Fruit fly (Drosophila melanogaster) whole organism, embryonic: ENCODE data around the gene Uxt.

Source experiments
- Bgb ChIP-seq: fragments of 200-800 bp; sonication (Bioruptor generic); IDR thresholded peaks from 2 replicates; pipeline ENCODE4 v1.3.6; 2022; ENCODE audit warnings: missing biosample characterization, missing genetic modification characterization; ENCODE audit not compliant: partially characterized antibody
- CG10366 ChIP-seq: fragments of 200-800 bp; sonication (Bioruptor generic); IDR thresholded peaks from 2 replicates; pipeline ENCODE4 v1.3.6; 2022; ENCODE audit warnings: missing biosample characterization, missing genetic modification characterization
- CG11085 ChIP-seq: fragments of 200-800 bp; sonication (Bioruptor generic); IDR thresholded peaks from 2 replicates; pipeline ENCODE4 v1.3.6; 2022; ENCODE audit warnings: missing biosample characterization, missing genetic modification characterization
- CG11247 ChIP-seq: fragments of 200-800 bp; sonication (Bioruptor generic); IDR thresholded peaks from 2 replicates; pipeline ENCODE4 v1.3.6; 2022; ENCODE audit warnings: missing biosample characterization, missing genetic modification characterization
- CG13424 ChIP-seq: fragments of 200-800 bp; sonication (Bioruptor generic); optimal IDR thresholded peaks from 2 replicates; lab custom pipeline; 2019; ENCODE audit warnings: missing biosample characterization, mild to moderate bottlenecking, missing genetic modification characterization, moderate library complexity
- CG1647 ChIP-seq: fragments of 200-800 bp; sonication (Bioruptor generic); optimal IDR thresholded peaks from 3 replicates; lab custom pipeline; 2016; ENCODE audit warnings: missing biosample characterization, missing genetic modification characterization
- CG16863 ChIP-seq: fragments of 200-800 bp; sonication (Bioruptor generic); optimal IDR thresholded peaks from 3 replicates; lab custom pipeline; 2016; ENCODE audit warnings: missing biosample characterization, missing genetic modification characterization
- CG17186 ChIP-seq: fragments of 200-800 bp; sonication (Bioruptor generic); optimal IDR thresholded peaks from 3 replicates; lab custom pipeline; 2017; ENCODE audit warnings: missing biosample characterization, missing genetic modification reagents, missing genetic modification characterization
- CG17912 ChIP-seq: fragments of 200-800 bp; sonication (Bioruptor generic); optimal IDR thresholded peaks from 2 replicates; lab custom pipeline; 2018; ENCODE audit warnings: missing biosample characterization, mild to moderate bottlenecking, missing genetic modification characterization
- CG30020 ChIP-seq: fragments of 200-800 bp; optimal IDR thresholded peaks from 2 replicates; lab custom pipeline; 2019; ENCODE audit warnings: missing biosample characterization, mild to moderate bottlenecking, missing genetic modification characterization, moderate library complexity
- CG3065 ChIP-seq: fragments of 200-800 bp; sonication (Bioruptor generic); optimal IDR thresholded peaks from 2 replicates; lab custom pipeline; 2016; ENCODE audit warnings: missing biosample characterization, missing genetic modification characterization
- CG43689 ChIP-seq: fragments of 200-800 bp; sonication (Bioruptor generic); IDR thresholded peaks from 2 replicates; pipeline ENCODE4 v1.3.6; 2022; ENCODE audit warnings: missing biosample characterization, missing genetic modification characterization
- CG8089 ChIP-seq: fragments of 200-800 bp; sonication (Bioruptor generic); optimal IDR thresholded peaks from 3 replicates; lab custom pipeline; 2016; ENCODE audit warnings: missing biosample characterization, missing genetic modification characterization
- CG8765 ChIP-seq: fragments of 200-800 bp; sonication (Bioruptor generic); IDR thresholded peaks from 2 replicates; pipeline ENCODE4 v1.3.6; 2022; ENCODE audit warnings: missing biosample characterization, missing genetic modification characterization
- Dll ChIP-seq: fragments of 200-800 bp; sonication (Bioruptor generic); IDR thresholded peaks from 4 replicates; pipeline ENCODE4 v1.3.6; 2022; ENCODE audit warnings: missing biosample characterization, missing genetic modification characterization; ENCODE audit not compliant: partially characterized antibody
- ERR ChIP-seq: fragments of 200-800 bp; sonication (Bioruptor generic); optimal IDR thresholded peaks from 2 replicates; lab custom pipeline; 2016; ENCODE audit warnings: missing biosample characterization, missing genetic modification characterization
- Gug ChIP-seq: fragments of 200-800 bp; sonication (Bioruptor generic); IDR thresholded peaks from 4 replicates; pipeline ENCODE4 v1.3.6; 2022; ENCODE audit warnings: missing biosample characterization, missing genetic modification characterization
- HLH3B ChIP-seq: fragments of 200-800 bp; sonication (Bioruptor generic); IDR thresholded peaks from 2 replicates; pipeline ENCODE4 v1.3.6; 2022; ENCODE audit warnings: missing biosample characterization, missing genetic modification characterization
- HLH4C ChIP-seq: fragments of 200-800 bp; sonication (Bioruptor generic); IDR thresholded peaks from 3 replicates; pipeline ENCODE4 v1.3.6; 2022; ENCODE audit warnings: missing biosample characterization, missing genetic modification characterization; ENCODE audit not compliant: partially characterized antibody
- HmgD ChIP-seq: fragments of 200-800 bp; sonication (Bioruptor generic); optimal IDR thresholded peaks from 3 replicates; lab custom pipeline; 2016; ENCODE audit warnings: missing biosample characterization, missing genetic modification characterization
- Hr3 ChIP-seq: fragments of 200-800 bp; sonication (Bioruptor generic); optimal IDR thresholded peaks from 3 replicates; lab custom pipeline; 2016; ENCODE audit warnings: missing biosample characterization, missing genetic modification characterization
- Kr ChIP-seq: fragments of 200-800 bp; sonication (Bioruptor generic); optimal IDR thresholded peaks from 2 replicates; lab custom pipeline; 2017; ENCODE audit warnings: missing biosample characterization, mild to moderate bottlenecking, missing genetic modification characterization
- MTF-1 ChIP-seq: fragments of 200-800 bp; sonication (Bioruptor generic); optimal IDR thresholded peaks from 2 replicates; lab custom pipeline; 2018; ENCODE audit warnings: missing biosample characterization, mild to moderate bottlenecking, missing genetic modification characterization, borderline replicate concordance
- NC2α ChIP-seq: fragments of 200-800 bp; sonication (Bioruptor generic); optimal IDR thresholded peaks from 2 replicates; lab custom pipeline; 2016; ENCODE audit warnings: missing biosample characterization, missing genetic modification characterization
- Nf-YC ChIP-seq: fragments of 200-800 bp; optimal IDR thresholded peaks from 3 replicates; lab custom pipeline; 2019; ENCODE audit warnings: missing biosample characterization, mild to moderate bottlenecking, missing genetic modification characterization, moderate library complexity
- NfI ChIP-seq: fragments of 200-800 bp; sonication (Bioruptor generic); optimal IDR thresholded peaks from 3 replicates; lab custom pipeline; 2018; ENCODE audit warnings: missing biosample characterization, mild to moderate bottlenecking, missing genetic modification characterization, moderate library complexity
- Taf1 ChIP-seq: fragments of 200-800 bp; sonication (Bioruptor generic); IDR thresholded peaks from 2 replicates; pipeline ENCODE4 v1.3.6; 2022; ENCODE audit warnings: missing biosample characterization, missing genetic modification characterization
- abd-A ChIP-seq: fragments of 200-800 bp; sonication (Bioruptor generic); optimal IDR thresholded peaks from 3 replicates; lab custom pipeline; 2019; ENCODE audit warnings: missing biosample characterization, mild to moderate bottlenecking, missing genetic modification characterization, moderate library complexity
- btn ChIP-seq: fragments of 200-800 bp; sonication (Bioruptor generic); optimal IDR thresholded peaks from 2 replicates; lab custom pipeline; 2016; ENCODE audit warnings: missing biosample characterization, missing genetic modification characterization
- cas ChIP-seq: fragments of 200-800 bp; sonication (Bioruptor generic); IDR thresholded peaks from 2 replicates; pipeline ENCODE4 v1.3.6; 2022; ENCODE audit warnings: missing biosample characterization, missing genetic modification characterization
- crc ChIP-seq: fragments of 200-800 bp; sonication (Bioruptor generic); optimal IDR thresholded peaks from 2 replicates; lab custom pipeline; 2016; ENCODE audit warnings: missing biosample characterization, missing genetic modification characterization
- da ChIP-seq: fragments of 200-800 bp; sonication (Bioruptor generic); optimal IDR thresholded peaks from 2 replicates; lab custom pipeline; 2016; ENCODE audit warnings: missing biosample characterization, missing genetic modification characterization
- eve ChIP-seq, 2 experiments: fragments of >200 bp; optimal IDR thresholded peaks; 2 replicates each; lab custom pipeline; 2017; ENCODE audit warnings: missing biosample characterization in 2 of 2, missing genetic modification characterization in 2 of 2
- ftz-f1 ChIP-seq: fragments of 200-800 bp; sonication (Bioruptor generic); optimal IDR thresholded peaks from 2 replicates; lab custom pipeline; 2016; ENCODE audit warnings: missing biosample characterization, missing genetic modification characterization
- grn ChIP-seq: fragments of 200-800 bp; sonication (Bioruptor generic); optimal IDR thresholded peaks from 3 replicates; lab custom pipeline; 2017; ENCODE audit warnings: missing biosample characterization, missing genetic modification characterization
- gt ChIP-seq: fragments of 200-800 bp; sonication (Bioruptor generic); IDR thresholded peaks from 2 replicates; pipeline ENCODE4 v1.3.6; 2022; ENCODE audit warnings: missing biosample characterization, missing genetic modification characterization
- hbn ChIP-seq: fragments of 200-800 bp; sonication (Bioruptor generic); IDR thresholded peaks from 2 replicates; pipeline ENCODE4 v1.3.6; 2022; ENCODE audit warnings: missing biosample characterization, missing genetic modification characterization; ENCODE audit not compliant: partially characterized antibody
- jing ChIP-seq: fragments of 200-800 bp; sonication (Bioruptor generic); optimal IDR thresholded peaks from 2 replicates; lab custom pipeline; 2018; ENCODE audit warnings: missing biosample characterization, mild to moderate bottlenecking, missing genetic modification characterization
- oc ChIP-seq: fragments of 200-800 bp; sonication (Bioruptor generic); optimal IDR thresholded peaks from 2 replicates; lab custom pipeline; 2018; ENCODE audit warnings: missing biosample characterization, mild to moderate bottlenecking, missing genetic modification characterization, moderate library complexity
- odd ChIP-seq: fragments of 200-800 bp; sonication (Bioruptor generic); optimal IDR thresholded peaks from 2 replicates; lab custom pipeline; 2017; ENCODE audit warnings: missing biosample characterization, mild to moderate bottlenecking, missing genetic modification characterization
- ro ChIP-seq: fragments of 200-800 bp; sonication (Bioruptor generic); IDR thresholded peaks from 2 replicates; pipeline ENCODE4 v1.3.6; 2022; ENCODE audit warnings: missing biosample characterization, missing genetic modification characterization
- sd ChIP-seq: fragments of 200-800 bp; sonication (Bioruptor generic); optimal IDR thresholded peaks from 3 replicates; lab custom pipeline; 2018; ENCODE audit warnings: missing biosample characterization, mild to moderate bottlenecking, missing genetic modification characterization, moderate library complexity
- slbo ChIP-seq: fragments of 200-800 bp; sonication (Bioruptor generic); IDR thresholded peaks from 2 replicates; pipeline ENCODE4 v1.3.6; 2022; ENCODE audit warnings: missing biosample characterization, missing genetic modification characterization
- so ChIP-seq: fragments of 200-800 bp; sonication (Bioruptor generic); IDR thresholded peaks from 3 replicates; pipeline ENCODE4 v1.3.6; 2022; ENCODE audit warnings: missing biosample characterization, missing genetic modification characterization
- sob ChIP-seq: fragments of 200-800 bp; sonication (Bioruptor generic); IDR thresholded peaks from 2 replicates; pipeline ENCODE4 v1.3.6; 2022; ENCODE audit warnings: missing biosample characterization, missing genetic modification characterization
- tap ChIP-seq: fragments of 200-800 bp; optimal IDR thresholded peaks from 3 replicates; lab custom pipeline; 2019; ENCODE audit warnings: missing biosample characterization, mild to moderate bottlenecking, missing genetic modification characterization, moderate library complexity
- tin ChIP-seq: fragments of 200-800 bp; sonication (Bioruptor generic); optimal IDR thresholded peaks from 3 replicates; lab custom pipeline; 2016; ENCODE audit warnings: missing biosample characterization, missing genetic modification characterization
- toy ChIP-seq: fragments of 200-800 bp; sonication (Bioruptor generic); IDR thresholded peaks from 2 replicates; pipeline ENCODE4 v1.3.6; 2022; ENCODE audit warnings: missing biosample characterization, missing genetic modification characterization
- vnd ChIP-seq: fragments of 200-800 bp; sonication (Bioruptor generic); IDR thresholded peaks from 3 replicates; pipeline ENCODE4 v1.3.6; 2022; ENCODE audit warnings: missing biosample characterization, missing genetic modification characterization; ENCODE audit not compliant: partially characterized antibody
- zfh2 ChIP-seq: fragments of 200-800 bp; sonication (Bioruptor generic); optimal IDR thresholded peaks from 2 replicates; lab custom pipeline; 2016; ENCODE audit warnings: missing biosample characterization, missing genetic modification characterization

Gene Uxt

dm6 chr2L:15248163-15249005 lies 8.0 kb upstream of the Uxt start, which contains the start of gene dao (continued):
- TF ChIP-seq crc (GFP tag; lab: Kevin White, UChicago) = no peak
- TF ChIP-seq ro (GFP tag; lab: Robert Waterston, UW) = peak; percentile 29; the same call in 1 of the 2 replicates
- no peak for TF ChIP-seq CG8765 (GFP tag; lab: Robert Waterston, UW)
- peak; percentile 35 for TF ChIP-seq Nf-YC (tag; lab: Kevin White, UChicago)
- TF ChIP-seq Bgb (GFP tag; lab: Robert Waterston, UW) = peak; percentile 81
- TF ChIP-seq toy (GFP tag; lab: Robert Waterston, UW) = no peak
- TF ChIP-seq sd = no peak
- TF ChIP-seq CG17186 = no peak
- 0 out of 2 replicates have a peak, but pooled peaks have one; percentile 31 for TF ChIP-seq CG11085 (GFP tag; lab: Robert Waterston, UW)
- TF ChIP-seq HLH3B = peak; percentile 23; the same call in 1 of the 2 replicates
- no peak for TF ChIP-seq CG8089 (GFP tag; lab: Kevin White, UChicago)
- TF ChIP-seq da (GFP tag; lab: Kevin White, UChicago) = no peak
- peak; percentile 24 for TF ChIP-seq CG30020
- no peak for TF ChIP-seq cas (GFP tag; lab: Robert Waterston, UW)
- no peak for TF ChIP-seq ftz-f1 (GFP tag; lab: Kevin White, UChicago)
- no peak for TF ChIP-seq eve (GFP tag; optimal IDR thresholded peaks at IDR 0.05; lab: Kevin White, UChicago)
- TF ChIP-seq grn (GFP tag; lab: Kevin White, UChicago) = no peak
- TF ChIP-seq jing (GFP tag; lab: Kevin White, UChicago) = no peak
- TF ChIP-seq oc (tag; lab: Kevin White, UChicago) = no peak
- peak; percentile 92 for TF ChIP-seq MTF-1 (GFP tag; lab: Kevin White, UChicago)
- peak; percentile 67 for TF ChIP-seq vnd (GFP tag; lab: Robert Waterston, UW)
- no peak for TF ChIP-seq abd-A
- no peak for TF ChIP-seq ERR (GFP tag; lab: Kevin White, UChicago)
- peak; percentile 72 for TF ChIP-seq slbo (GFP tag; lab: Robert Waterston, UW)
- TF ChIP-seq tap (tag; lab: Kevin White, UChicago) = no peak
- peak; percentile 45 for TF ChIP-seq zfh2 (GFP tag; lab: Kevin White, UChicago)
- TF ChIP-seq odd (GFP tag; lab: Kevin White, UChicago) = no peak
- peak; percentile 50; the same call in 1 of the 2 replicates for TF ChIP-seq CG10366 (GFP tag; lab: Robert Waterston, UW)
- TF ChIP-seq NC2α (GFP tag; lab: Kevin White, UChicago) = no peak
- TF ChIP-seq HmgD (GFP tag; lab: Kevin White, UChicago) = no peak
- peak; percentile 68 for TF ChIP-seq Hr3 (GFP tag; lab: Kevin White, UChicago)
- TF ChIP-seq so = no peak
- TF ChIP-seq CG16863 (GFP tag; lab: Kevin White, UChicago) = no peak
- TF ChIP-seq HLH4C = peak; percentile 76
- peak; percentile 39 for TF ChIP-seq CG13424 (tag; lab: Kevin White, UChicago)
- peak; percentile 77; the same call in 3 of the 4 replicates for TF ChIP-seq Gug (GFP tag; lab: Robert Waterston, UW)
- TF ChIP-seq gt (GFP tag; lab: Robert Waterston, UW) = no peak
- no peak for TF ChIP-seq CG43689
- peak; percentile 68 for TF ChIP-seq tin (GFP tag; lab: Kevin White, UChicago)
- TF ChIP-seq hbn (GFP tag; lab: Robert Waterston, UW) = peak; percentile 70
- no peak for TF ChIP-seq CG1647 (GFP tag; lab: Kevin White, UChicago)
- no peak for TF ChIP-seq CG3065 (GFP tag; lab: Kevin White, UChicago)
- TF ChIP-seq Kr (GFP tag; lab: Kevin White, UChicago) = no peak
- TF ChIP-seq sob (GFP tag; lab: Robert Waterston, UW) = peak; percentile 58; the same call in 1 of the 2 replicates
- TF ChIP-seq NfI (GFP tag; lab: Kevin White, UChicago) = peak; percentile 15
- TF ChIP-seq Dll (GFP tag; lab: Robert Waterston, UW) = peak; percentile 86
- TF ChIP-seq btn (GFP tag; lab: Kevin White, UChicago) = no peak
- TF ChIP-seq CG17912 (GFP tag; lab: Kevin White, UChicago) = no peak
- peak; percentile 55 for TF ChIP-seq CG11247 (GFP tag; lab: Robert Waterston, UW)
- no peak for TF ChIP-seq Taf1 (GFP tag; lab: Robert Waterston, UW)
